Worm (Caenorhabditis elegans) whole organism, L3 larva: ENCODE measurements around the gene fbxa-158.

Experiments
- aly-2 ChIP-seq: fragments of 150-350 bp; optimal IDR thresholded peaks from 2 replicates; lab custom pipeline; 2014; ENCODE audit warnings: missing biosample characterization, missing genetic modification characterization
- ceh-28 ChIP-seq: fragments of 150-350 bp; optimal IDR thresholded peaks from 2 replicates; lab custom pipeline; 2014; ENCODE audit warnings: missing biosample characterization, missing genetic modification reagents, missing genetic modification characterization
- ceh-82 ChIP-seq: fragments of 150-350 bp; optimal IDR thresholded peaks from 2 replicates; lab custom pipeline; 2014; ENCODE audit warnings: missing biosample characterization, missing genetic modification characterization
- elt-2 ChIP-seq: sonication (generic microtip); optimal IDR thresholded peaks from 2 replicates; lab custom pipeline; 2016; ENCODE audit warnings: missing genetic modification reagents, mild to moderate bottlenecking, missing genetic modification characterization, missing compliant biosample characterization
- fkh-10 ChIP-seq: sonication (generic microtip); optimal IDR thresholded peaks from 2 replicates; lab custom pipeline; 2017; ENCODE audit warnings: missing biosample characterization, missing genetic modification reagents, missing genetic modification characterization
- mdl-1 ChIP-seq: fragments of 150-350 bp; optimal IDR thresholded peaks from 2 replicates; lab custom pipeline; 2014; ENCODE audit warnings: missing biosample characterization, missing genetic modification characterization
- nhr-12 ChIP-seq: fragments of 150-350 bp; optimal IDR thresholded peaks from 2 replicates; lab custom pipeline; 2014; ENCODE audit warnings: missing biosample characterization, missing genetic modification characterization
- nhr-28 ChIP-seq: fragments of 150-350 bp; optimal IDR thresholded peaks from 2 replicates; lab custom pipeline; 2014; ENCODE audit warnings: missing biosample characterization, missing genetic modification characterization
- pqm-1 ChIP-seq: fragments of 150-350 bp; optimal IDR thresholded peaks from 2 replicates; lab custom pipeline; 2017; ENCODE audit warnings: missing biosample characterization, missing genetic modification characterization, inconsistent platforms
- unc-62 ChIP-seq: fragments of 150-350 bp; sonication (generic microtip); optimal IDR thresholded peaks from 4 replicates; lab custom pipeline; 2014; ENCODE audit warnings: missing biosample characterization, missing genetic modification reagents, missing genetic modification characterization

- no peak for TF ChIP-seq ceh-28
- TF ChIP-seq mdl-1 (tag; lab: Kevin White, UChicago): no peak
- TF ChIP-seq unc-62 (GFP tag; lab: Kevin White, UChicago): no peak
- TF ChIP-seq ceh-82 (tag; lab: Kevin White, UChicago): no peak
- no peak for TF ChIP-seq fkh-10 (GFP tag; lab: Kevin White, UChicago)
- no peak for TF ChIP-seq nhr-12
- no peak for TF ChIP-seq aly-2 (tag; lab: Kevin White, UChicago)
- no peak for TF ChIP-seq nhr-28 (tag; lab: Kevin White, UChicago)
- no peak for TF ChIP-seq elt-2 (tag; lab: Kevin White, UChicago)
- TF ChIP-seq pqm-1 (tag; lab: Kevin White, UChicago): no peak
Measured at ce11 chrII:1624572-1624971, 3.5 kb upstream of the fbxa-158 start, which contains the start of gene fbxa-160.
